Fruit fly (Drosophila melanogaster): ENCODE measurements around the gene CG12502.
A peak's percentile ranks its signal among the peaks of the same experiment; 100 is the strongest.

DNA sequence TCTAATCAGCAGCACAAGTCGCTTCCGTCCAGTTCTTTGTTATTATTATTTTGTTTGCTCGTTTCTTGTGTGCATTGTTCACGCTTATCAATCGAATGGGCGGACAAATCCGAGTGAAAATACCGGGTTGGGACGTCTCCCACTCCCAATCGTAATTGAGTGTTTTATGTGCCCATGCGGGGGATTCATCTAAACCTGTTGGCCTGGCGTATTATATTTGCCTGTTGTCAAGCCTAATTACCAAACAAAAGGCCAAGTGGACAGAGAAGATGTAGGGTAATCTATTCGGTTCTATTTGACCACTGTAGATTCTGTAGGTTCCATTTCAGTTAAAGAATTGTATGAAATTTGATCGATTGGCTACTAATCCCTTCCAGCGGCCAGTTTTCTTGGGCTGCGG is 10.9 kb downstream of the CG12502 start:
- TF ChIP-seq seq (GFP tag; IDR thresholded peaks at IDR 0.05), result no peak
- TF ChIP-seq NC2β (GFP tag; optimal IDR thresholded peaks at IDR 0.05), result no peak
- TF ChIP-seq D (optimal IDR thresholded peaks at IDR 0.05), result no peak
- no peak for TF ChIP-seq D (GFP tag; optimal IDR thresholded peaks at IDR 0.05)
- TF ChIP-seq CTCF (GFP tag; optimal IDR thresholded peaks at IDR 0.05), result no peak
- TF ChIP-seq Ssrp (tag; optimal IDR thresholded peaks at IDR 0.05), result no peak
- TF ChIP-seq bcd (GFP tag; optimal IDR thresholded peaks at IDR 0.05), result no peak
- no peak for TF ChIP-seq CG33557 (GFP tag; optimal IDR thresholded peaks at IDR 0.05)
- TF ChIP-seq wek (GFP tag; optimal IDR thresholded peaks at IDR 0.05), result peak; percentile 69
- peak; percentile 56 for TF ChIP-seq sens (GFP tag)
- no peak for TF ChIP-seq CG6791 (GFP tag; IDR thresholded peaks at IDR 0.05; ENCODE audit: partially characterized antibody)
